Worm (Caenorhabditis elegans): ENCODE measurements around the gene Y69A2AR.51.

- TF ChIP-seq nhr-11 (tag; optimal IDR thresholded peaks at IDR 0.05) (no peak), D1046.2 (GFP tag; IDR thresholded peaks at IDR 0.05) (no peak), fkh-10 (GFP tag; optimal IDR thresholded peaks at IDR 0.05) (no peak), jun-1 (tag; optimal IDR thresholded peaks at IDR 0.05) (no peak), tag-97 (GFP tag; IDR thresholded peaks at IDR 0.05) (no peak), pqm-1 (tag; optimal IDR thresholded peaks at IDR 0.05) (no peak), gei-8 (GFP tag; optimal IDR thresholded peaks at IDR 0.05) (no peak), saeg-2 (GFP tag; IDR thresholded peaks at IDR 0.05) (no peak)
These were observed 19.9 kb upstream of the Y69A2AR.51 start for ce11 chrIV:2552276-2552675.
